Worm (Caenorhabditis elegans) whole organism, late embryonic: ENCODE data around the gene fbxa-194.

Experiments used
- ets-4 ChIP-seq: sonication (generic microtip); optimal IDR thresholded peaks from 2 replicates; lab custom pipeline; 2016; ENCODE audit warnings: missing genetic modification characterization, missing compliant biosample characterization
- nhr-11 ChIP-seq: fragments of 150-350 bp; optimal IDR thresholded peaks from 2 replicates; lab custom pipeline; 2014; ENCODE audit warnings: missing biosample characterization, missing genetic modification characterization
- syd-9 ChIP-seq: sonication (generic microtip); optimal IDR thresholded peaks from 2 replicates; lab custom pipeline; 2016; ENCODE audit warnings: mild to moderate bottlenecking, missing genetic modification characterization, moderate library complexity, missing compliant biosample characterization

ce11 chrV:19802797-19803196 is 24.3 kb upstream of the fbxa-194 start:
- TF ChIP-seq syd-9 (tag; lab: Kevin White, UChicago), result no peak
- TF ChIP-seq nhr-11 (tag; lab: Kevin White, UChicago), result no peak
- no peak for TF ChIP-seq ets-4 (tag; lab: Kevin White, UChicago)
